Worm (Caenorhabditis elegans): Measurements from ENCODE around the gene srd-55.
A peak's percentile ranks its signal among the peaks of the same experiment; 100 is the strongest.
"Not testable (repeated sequence)": the region's sequence is repeated elsewhere in the genome, so short reads cannot be mapped to it uniquely, and the experiment has no call there.

The srd-55 gene

DNA sequence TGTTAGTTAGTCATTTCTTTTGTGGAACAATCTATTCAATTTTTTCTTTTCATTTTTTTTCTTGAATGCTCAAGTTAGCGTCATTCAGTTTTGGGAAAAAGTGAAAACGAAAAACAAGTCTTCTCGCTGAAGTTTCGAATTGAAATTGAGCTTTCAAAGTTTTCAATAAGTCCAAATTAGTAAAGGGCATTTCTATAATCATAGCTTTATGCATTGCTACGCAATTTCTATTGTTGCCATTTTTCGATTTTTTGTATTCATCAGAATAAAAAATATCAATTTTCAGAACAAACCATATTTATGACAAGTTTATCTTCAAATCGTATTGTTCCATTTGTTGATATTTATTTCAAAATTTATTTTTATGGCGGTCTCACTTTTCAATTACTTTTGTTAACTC is at the start of gene srd-55:
TSS of gene srd-55 (plus strand) at position 301 of the 400 bp plus-strand sequence.
- TF ChIP-seq ref-2 (tag; optimal IDR thresholded peaks at IDR 0.05) (no peak), mec-3 (tag; optimal IDR thresholded peaks at IDR 0.05; ENCODE audit: borderline replicate concordance) (no peak), lim-6 (tag; optimal IDR thresholded peaks at IDR 0.05) (no peak), pha-4 (tag; optimal IDR thresholded peaks at IDR 0.05) (no peak), unc-3 (GFP tag; conservative IDR thresholded peaks at IDR 0.05) (no peak), unc-3 (tag; optimal IDR thresholded peaks at IDR 0.05) (no peak), fkh-6 (tag; optimal IDR thresholded peaks at IDR 0.05) (no peak), Y22D7AL.16 (tag; optimal IDR thresholded peaks at IDR 0.05) (no peak), sox-2 (GFP tag; IDR thresholded peaks at IDR 0.05) (no peak), ceh-31 (tag; optimal IDR thresholded peaks at IDR 0.05) (no peak), ttx-3 (tag; optimal IDR thresholded peaks at IDR 0.05) (no peak), che-1 (tag; optimal IDR thresholded peaks at IDR 0.05) (no peak), hlh-30 (tag; optimal IDR thresholded peaks at IDR 0.05; ENCODE audit: insufficient read depth) (no peak)

DNA sequence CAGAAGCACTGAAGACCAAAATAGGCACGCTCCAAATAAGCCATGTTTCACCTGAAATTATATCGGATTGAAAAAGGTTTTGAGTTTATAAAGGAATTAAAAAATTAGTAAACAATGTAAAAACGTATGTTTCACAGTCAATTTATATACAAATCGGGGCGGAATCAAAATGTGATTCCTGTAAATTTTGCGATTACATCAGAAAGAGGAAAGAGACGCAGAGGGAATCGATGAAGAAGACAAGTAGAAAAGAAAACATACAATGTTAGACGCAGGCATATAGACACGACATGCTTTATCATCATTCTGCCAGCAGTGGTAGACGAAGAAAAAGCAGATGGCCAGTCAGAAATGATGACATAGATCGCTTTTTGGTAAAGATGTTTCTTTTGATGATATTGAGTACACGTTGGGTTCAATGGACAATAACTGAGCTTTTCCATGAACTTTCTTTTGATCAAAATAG is 44.3 kb upstream of the srd-55 start, which contains the start of gene msra-1:
TSS of gene msra-1 (minus strand) at position 51 of the 466 bp plus-strand sequence.
- no peak for TF ChIP-seq fkh-10 (GFP tag; optimal IDR thresholded peaks at IDR 0.05)
- no peak for TF ChIP-seq che-1 (tag; optimal IDR thresholded peaks at IDR 0.05)
- no peak for TF ChIP-seq lin-11 (tag; optimal IDR thresholded peaks at IDR 0.05)
- TF ChIP-seq dve-1 (tag; optimal IDR thresholded peaks at IDR 0.05), result peak; percentile 35
- no peak for TF ChIP-seq hlh-6 (tag; optimal IDR thresholded peaks at IDR 0.05)
- TF ChIP-seq hlh-15 (tag; optimal IDR thresholded peaks at IDR 0.05), result no peak
- TF ChIP-seq pax-1 (tag; optimal IDR thresholded peaks at IDR 0.05), result no peak
- no peak for TF ChIP-seq lim-6 (tag; optimal IDR thresholded peaks at IDR 0.05)
- peak; percentile 90 for TF ChIP-seq unc-55 (GFP tag; optimal IDR thresholded peaks at IDR 0.05)
- no peak for TF ChIP-seq ttx-3 (tag; optimal IDR thresholded peaks at IDR 0.05)
- no peak for TF ChIP-seq pha-2 (tag; optimal IDR thresholded peaks at IDR 0.05)
- TF ChIP-seq fax-1 (tag; optimal IDR thresholded peaks at IDR 0.05), result no peak
- TF ChIP-seq mec-3 (tag; optimal IDR thresholded peaks at IDR 0.05; ENCODE audit: borderline replicate concordance), result no peak
- no peak for TF ChIP-seq hlh-13 (GFP tag; optimal IDR thresholded peaks at IDR 0.05)
- TF ChIP-seq Y22D7AL.16 (tag; optimal IDR thresholded peaks at IDR 0.05), result no peak

DNA sequence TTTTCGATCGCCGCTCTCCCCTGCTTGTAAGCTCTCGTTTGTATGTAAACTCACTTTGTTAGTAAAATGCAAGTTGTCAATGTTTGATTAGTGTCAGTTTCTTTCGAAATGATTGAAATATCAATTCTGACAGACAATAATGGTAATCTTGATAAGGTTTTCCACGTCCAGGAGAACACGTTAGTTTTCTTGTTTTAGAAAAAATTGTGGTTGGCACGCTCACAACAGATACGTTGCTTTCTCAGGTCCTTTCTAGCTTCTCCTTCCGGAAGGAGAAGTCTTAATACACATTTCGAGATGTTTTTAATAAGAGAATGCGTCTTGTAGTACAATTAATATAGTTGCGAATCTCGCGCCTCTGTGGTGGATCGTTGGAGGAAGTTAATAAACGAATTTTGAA is 39.5 kb upstream of the srd-55 start, which contains the start of gene F43E2.6:
TSS of gene F43E2.6 (minus strand) at position 101 of the 400 bp plus-strand sequence.
- TF ChIP-seq tbx-7 (tag; optimal IDR thresholded peaks at IDR 0.05), result no peak
- TF ChIP-seq lin-11 (tag; optimal IDR thresholded peaks at IDR 0.05), result no peak
- TF ChIP-seq madf-2 (tag; optimal IDR thresholded peaks at IDR 0.05), result no peak
- TF ChIP-seq gmeb-2 (tag; optimal IDR thresholded peaks at IDR 0.05), result no peak
- no peak for TF ChIP-seq ceh-48 (tag; optimal IDR thresholded peaks at IDR 0.05)

DNA sequence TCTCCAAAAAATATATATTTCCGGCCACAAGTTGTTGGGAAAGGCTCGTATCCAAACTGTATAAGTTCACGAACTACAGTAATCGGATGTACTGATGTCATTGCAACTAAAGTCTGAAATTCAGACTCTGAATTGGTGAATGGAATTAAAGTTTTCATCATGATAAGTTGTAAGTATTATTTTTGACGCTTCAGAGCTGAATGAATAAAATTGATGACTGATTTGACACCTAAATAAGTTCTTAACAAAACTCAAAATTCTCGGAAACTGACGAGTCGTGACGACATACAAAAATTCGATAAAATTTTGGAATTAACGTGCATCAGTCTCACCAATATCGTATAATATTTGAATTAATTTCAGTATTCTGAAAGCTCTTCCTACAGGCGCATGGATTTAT is 38.1 kb upstream of the srd-55 start, which contains the start of gene F43E2.11:
TSS of gene F43E2.11 (minus strand) at position 101 of the 400 bp plus-strand sequence.
- not testable (repeated sequence) for TF ChIP-seq K09A11.1 (tag; optimal IDR thresholded peaks at IDR 0.05; ENCODE audit: insufficient read depth); rnt-1 (tag; optimal IDR thresholded peaks at IDR 0.05); ceh-30 (tag; optimal IDR thresholded peaks at IDR 0.05)

DNA sequence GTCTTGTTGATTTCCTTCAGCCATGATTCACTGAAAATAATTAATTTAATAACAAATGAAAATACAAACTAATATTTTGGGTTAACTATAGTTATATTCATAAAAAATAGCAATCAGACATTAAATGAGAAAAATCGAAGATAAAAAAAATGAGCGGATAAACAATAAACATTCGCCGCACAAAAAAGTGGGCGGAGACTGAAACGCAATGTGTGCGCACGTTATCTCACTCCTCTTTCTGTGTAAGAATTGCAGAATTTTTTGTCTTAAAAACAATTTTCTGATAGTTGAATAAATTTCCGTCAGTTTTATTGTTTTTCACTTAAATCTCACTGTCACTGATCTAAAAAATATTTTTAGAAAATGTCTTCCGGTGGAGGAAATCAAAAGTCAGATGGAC is 34.1 kb upstream of the srd-55 start, which contains the start of the genes mtch-1 and rpb-4:
TSS of gene mtch-1 (minus strand) at position 24 of the 400 bp plus-strand sequence.
TSS of gene rpb-4 (plus strand) at position 353 of the 400 bp plus-strand sequence.
- peak; percentile 1 for TF ChIP-seq dve-1 (tag; optimal IDR thresholded peaks at IDR 0.05)
- TF ChIP-seq nfya-1 (tag; optimal IDR thresholded peaks at IDR 0.05), result peak; percentile 33
- no peak for TF ChIP-seq hlh-15 (tag; optimal IDR thresholded peaks at IDR 0.05)
- no peak for TF ChIP-seq pha-2 (tag; optimal IDR thresholded peaks at IDR 0.05)

DNA sequence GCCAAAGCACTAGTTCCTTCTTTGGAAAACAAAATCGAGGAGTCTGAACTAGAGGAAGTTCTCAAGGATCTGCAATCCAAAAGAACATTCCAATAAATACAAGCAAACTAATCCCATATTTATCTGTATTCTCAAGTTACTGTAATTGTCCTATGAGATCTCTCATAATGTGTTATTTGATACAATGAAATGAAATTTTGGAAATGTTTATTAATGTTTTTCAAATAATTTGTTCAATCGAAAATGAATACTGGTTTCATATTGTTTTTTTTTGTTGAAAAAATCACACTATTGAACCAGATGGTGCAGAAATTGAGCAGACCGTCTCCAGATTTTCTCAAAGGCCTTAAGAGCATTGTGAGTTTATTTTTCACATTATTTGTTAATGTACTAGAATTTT is 33.3 kb upstream of the srd-55 start, which contains the start of gene F43E2.1:
TSS of gene F43E2.1 (plus strand) at position 301 of the 400 bp plus-strand sequence.
- TF ChIP-seq ceh-9 (tag; optimal IDR thresholded peaks at IDR 0.05) (no peak), unc-86 (tag; optimal IDR thresholded peaks at IDR 0.05) (no peak), syd-9 (tag; optimal IDR thresholded peaks at IDR 0.05) (no peak), madf-2 (tag; optimal IDR thresholded peaks at IDR 0.05) (no peak), ahr-1 (tag; optimal IDR thresholded peaks at IDR 0.05) (no peak), fax-1 (tag; optimal IDR thresholded peaks at IDR 0.05) (no peak), nhr-11 (tag; optimal IDR thresholded peaks at IDR 0.05) (no peak), dmd-4 (tag; optimal IDR thresholded peaks at IDR 0.05; ENCODE audit: borderline replicate concordance) (no peak)
